Fruit fly (Drosophila melanogaster) S2 (cell line): ENCODE results near the gene CG1544.

Experiments
- CG8478 ChIP-seq: fragments of >200 bp; optimal IDR thresholded peaks from 2 replicates; lab custom pipeline; 2018
- CTCF ChIP-seq, 2 experiments: fragments of >200 bp; optimal IDR thresholded peaks; 2 replicates each; lab custom pipeline; 2018

dm6 chr3R:31232236-31232635 lies 35.5 kb downstream of the CG1544 start, which contains the start of gene CG15563:
- TF ChIP-seq CG8478 (no peak), CTCF (optimal IDR thresholded peaks at IDR 0.05; lab: Kevin White, UChicago) (no peak)
